Worm (Caenorhabditis elegans) whole organism, L4 larva: ENCODE data around the gene zip-10.

ENCODE experiments used
- F26F4.8 ChIP-seq: fragments of 200-800 bp; sonication (Bioruptor generic); conservative IDR thresholded peaks from 2 replicates; pipeline ENCODE4 v1.3.6; 2022; ENCODE audit warnings: missing genetic modification characterization, missing compliant biosample characterization
- F49E8.2 ChIP-seq: sonication (generic microtip); optimal IDR thresholded peaks from 2 replicates; lab custom pipeline; 2016; ENCODE audit warnings: missing compliant biosample characterization, mild to moderate bottlenecking, missing genetic modification characterization, borderline replicate concordance
- T20F7.1 ChIP-seq: fragments of 200-800 bp; sonication (Bioruptor generic); optimal IDR thresholded peaks from 2 replicates; lab custom pipeline; 2018; ENCODE audit warnings: mild to moderate bottlenecking, missing genetic modification characterization, missing compliant biosample characterization
- Y5F2A.4 ChIP-seq: fragments of 200-800 bp; sonication (Bioruptor generic); optimal IDR thresholded peaks from 2 replicates; lab custom pipeline; 2018; ENCODE audit warnings: mild to moderate bottlenecking, missing genetic modification characterization, missing compliant biosample characterization
- ZK337.2 ChIP-seq: fragments of 200-800 bp; sonication (Bioruptor generic); IDR thresholded peaks from 2 replicates; pipeline ENCODE4 v1.3.6; 2022; ENCODE audit warnings: missing genetic modification reagents, missing genetic modification characterization, missing compliant biosample characterization
- aha-1 ChIP-seq: fragments of 150-350 bp; peaks from one replicate; lab custom pipeline; 2014; ENCODE audit warnings: missing biosample characterization, missing genetic modification characterization
- aly-2 ChIP-seq: sonication (generic microtip); optimal IDR thresholded peaks from 2 replicates; lab custom pipeline; 2018; ENCODE audit warnings: missing biosample characterization, missing genetic modification characterization
- arid-1 ChIP-seq: fragments of 200-800 bp; sonication (Bioruptor generic); conservative IDR thresholded peaks from 2 replicates; pipeline ENCODE4 v1.3.6; 2022; ENCODE audit warnings: missing genetic modification reagents, missing genetic modification characterization, missing compliant biosample characterization
- attf-4 ChIP-seq: sonication (generic microtip); optimal IDR thresholded peaks from 3 replicates; lab custom pipeline; 2017; ENCODE audit warnings: missing biosample characterization, missing genetic modification characterization
- ceh-20 ChIP-seq: fragments of 200-800 bp; sonication (Bioruptor generic); IDR thresholded peaks from 2 replicates; pipeline ENCODE4 v1.3.6; 2022; ENCODE audit warnings: missing genetic modification reagents, missing genetic modification characterization, missing compliant biosample characterization
- ceh-28 ChIP-seq: fragments of 150-350 bp; optimal IDR thresholded peaks from 2 replicates; lab custom pipeline; 2014; ENCODE audit warnings: missing biosample characterization, missing genetic modification reagents, missing genetic modification characterization
- ceh-62 ChIP-seq: sonication (generic microtip); optimal IDR thresholded peaks from 2 replicates; lab custom pipeline; 2017; ENCODE audit warnings: missing biosample characterization, missing genetic modification characterization
- ceh-82 ChIP-seq: sonication (generic microtip); optimal IDR thresholded peaks from 2 replicates; lab custom pipeline; 2017; ENCODE audit warnings: missing biosample characterization, missing genetic modification characterization
- ces-1 ChIP-seq: fragments of 150-350 bp; sonication (generic microtip); optimal IDR thresholded peaks from 4 replicates; lab custom pipeline; 2014; ENCODE audit warnings: missing biosample characterization, missing genetic modification reagents, missing genetic modification characterization
- cey-2 ChIP-seq: sonication (generic microtip); optimal IDR thresholded peaks from 3 replicates; lab custom pipeline; 2017; ENCODE audit warnings: missing genetic modification characterization, mild to moderate bottlenecking, missing compliant biosample characterization, antibody characterized with exemption, borderline replicate concordance; ENCODE audit not compliant: insufficient read depth
- daf-16 ChIP-seq, 3 experiments: sonication (generic microtip); optimal IDR thresholded peaks; 2 replicates each; lab custom pipeline; 2016 to 2017; ENCODE audit warnings: missing genetic modification characterization in 3 of 3, missing genetic modification reagents in 3 of 3, mild to moderate bottlenecking in 2 of 3, missing compliant biosample characterization in 2 of 3, missing biosample characterization in 1 of 3, moderate library complexity in 1 of 3
- daf-8 ChIP-seq: fragments of 200-800 bp; sonication (Bioruptor generic); IDR thresholded peaks from 2 replicates; pipeline ENCODE4 v1.3.6; 2022; ENCODE audit warnings: missing genetic modification characterization, missing compliant biosample characterization
- dmd-6 ChIP-seq: fragments of 200-800 bp; sonication (Bioruptor generic); IDR thresholded peaks from 2 replicates; pipeline ENCODE4 v1.3.6; 2022; ENCODE audit warnings: missing genetic modification reagents, missing genetic modification characterization, missing compliant biosample characterization
- dpl-1 ChIP-seq: fragments of 150-350 bp; optimal IDR thresholded peaks from 2 replicates; lab custom pipeline; 2014; ENCODE audit warnings: missing biosample characterization, missing genetic modification reagents, missing genetic modification characterization
- dve-1 ChIP-seq: sonication (generic microtip); optimal IDR thresholded peaks from 2 replicates; lab custom pipeline; 2017; ENCODE audit warnings: antibody characterized with exemption, mild to moderate bottlenecking, missing genetic modification characterization, missing compliant biosample characterization; ENCODE audit not compliant: insufficient read depth
- egl-43 ChIP-seq: fragments of 200-800 bp; sonication (Bioruptor generic); IDR thresholded peaks from 2 replicates; pipeline ENCODE4 v1.3.6; 2022; ENCODE audit warnings: missing genetic modification reagents, missing genetic modification characterization, missing compliant biosample characterization
- fkh-10 ChIP-seq: fragments of 150-350 bp; optimal IDR thresholded peaks from 2 replicates; lab custom pipeline; 2014; ENCODE audit warnings: missing biosample characterization, missing genetic modification reagents, missing genetic modification characterization
- fos-1 ChIP-seq: fragments of 150-350 bp; optimal IDR thresholded peaks from 2 replicates; lab custom pipeline; 2014; ENCODE audit warnings: missing biosample characterization, missing genetic modification characterization
- hlh-11 ChIP-seq: fragments of 200-800 bp; sonication (Bioruptor generic); optimal IDR thresholded peaks from 2 replicates; lab custom pipeline; 2018; ENCODE audit warnings: mild to moderate bottlenecking, missing genetic modification characterization, missing compliant biosample characterization
- hmg-1.1 ChIP-seq: fragments of 200-800 bp; sonication (Bioruptor generic); IDR thresholded peaks from 2 replicates; pipeline ENCODE4 v1.3.6; 2022; ENCODE audit warnings: missing genetic modification reagents, missing genetic modification characterization, missing compliant biosample characterization
- jun-1 ChIP-seq: fragments of 150-350 bp; optimal IDR thresholded peaks from 2 replicates; lab custom pipeline; 2014; ENCODE audit warnings: missing biosample characterization, missing genetic modification reagents, missing genetic modification characterization
- lim-7 ChIP-seq: fragments of 200-800 bp; sonication (Bioruptor generic); IDR thresholded peaks from 2 replicates; pipeline ENCODE4 v1.3.6; 2022; ENCODE audit warnings: missing genetic modification characterization, missing compliant biosample characterization
- lin-13 ChIP-seq: fragments of 150-350 bp; optimal IDR thresholded peaks from 2 replicates; lab custom pipeline; 2014; ENCODE audit warnings: missing biosample characterization, missing genetic modification reagents, missing genetic modification characterization
- lin-29 ChIP-seq: fragments of 200-800 bp; sonication (Bioruptor generic); IDR thresholded peaks from 2 replicates; pipeline ENCODE4 v1.3.6; 2022; ENCODE audit warnings: missing genetic modification reagents, missing genetic modification characterization, missing compliant biosample characterization
- lin-39 ChIP-seq: fragments of 150-350 bp; optimal IDR thresholded peaks from 2 replicates; lab custom pipeline; 2014; ENCODE audit warnings: missing biosample characterization, missing genetic modification reagents, missing genetic modification characterization
- madf-5 ChIP-seq, 2 experiments: fragments of 200-800 bp; sonication (Bioruptor generic); IDR thresholded peaks; 2 replicates each; pipeline ENCODE4 v1.3.6; 2022; ENCODE audit warnings: missing compliant biosample characterization in 2 of 2, missing genetic modification characterization in 2 of 2
- nhr-102 ChIP-seq: sonication (generic microtip); optimal IDR thresholded peaks from 2 replicates; lab custom pipeline; 2016; ENCODE audit warnings: mild to moderate bottlenecking, missing genetic modification characterization, moderate library complexity, missing compliant biosample characterization
- nhr-28 ChIP-seq: fragments of 150-350 bp; optimal IDR thresholded peaks from 2 replicates; lab custom pipeline; 2014; ENCODE audit warnings: missing biosample characterization, missing genetic modification characterization
- nhr-48 ChIP-seq: sonication (generic microtip); optimal IDR thresholded peaks from 2 replicates; lab custom pipeline; 2016; ENCODE audit warnings: mild to moderate bottlenecking, missing genetic modification characterization, missing compliant biosample characterization
- pha-4 ChIP-seq, 2 experiments: fragments of 150-350 bp in 1 of 2; fragments of 200-800 bp in 1 of 2; sonication (Bioruptor generic) in 1 of 2; IDR thresholded peaks in 1 of 2; optimal IDR thresholded peaks in 1 of 2; 2 replicates each; pipeline versions ENCODE4 v1.3.6 to Lab custom; 2014 to 2022; ENCODE audit warnings: missing genetic modification characterization in 2 of 2, missing genetic modification reagents in 2 of 2, missing biosample characterization in 1 of 2, missing compliant biosample characterization in 1 of 2
- pqm-1 ChIP-seq: sonication (generic microtip); optimal IDR thresholded peaks from 2 replicates; lab custom pipeline; 2017; ENCODE audit warnings: missing biosample characterization, missing genetic modification characterization
- skn-1 ChIP-seq: fragments of 150-350 bp; optimal IDR thresholded peaks from 2 replicates; lab custom pipeline; 2014; ENCODE audit warnings: missing biosample characterization, missing genetic modification characterization
- snpc-4 ChIP-seq: fragments of 150-350 bp; optimal IDR thresholded peaks from 2 replicates; lab custom pipeline; 2014; ENCODE audit warnings: missing biosample characterization, missing genetic modification characterization
- tra-1 ChIP-seq: fragments of 200-800 bp; sonication (Bioruptor generic); IDR thresholded peaks from 2 replicates; pipeline ENCODE4 v1.3.6; 2022; ENCODE audit warnings: missing genetic modification reagents, missing genetic modification characterization, missing compliant biosample characterization
- unc-39 ChIP-seq: sonication (generic microtip); optimal IDR thresholded peaks from 2 replicates; lab custom pipeline; 2017; ENCODE audit warnings: missing biosample characterization, missing genetic modification characterization
- unc-62 ChIP-seq, 3 experiments: fragments of 150-350 bp in 1 of 3; sonication (generic microtip); optimal IDR thresholded peaks in 2 of 3; peaks in 1 of 3; 1 replicate in 1 of 3; 2 replicates in 2 of 3; lab custom pipeline; 2014 to 2017; ENCODE audit warnings: missing biosample characterization in 3 of 3, missing genetic modification characterization in 3 of 3, missing genetic modification reagents in 3 of 3, missing genotype in 1 of 3
- vab-7 ChIP-seq: fragments of 200-800 bp; sonication (Bioruptor generic); IDR thresholded peaks from 2 replicates; pipeline ENCODE4 v1.3.6; 2022; ENCODE audit warnings: missing genetic modification reagents, missing genetic modification characterization, missing compliant biosample characterization
- zfp-3 ChIP-seq: fragments of 200-800 bp; sonication (Bioruptor generic); conservative IDR thresholded peaks from 2 replicates; pipeline ENCODE4 v1.3.6; 2022; ENCODE audit warnings: missing genetic modification reagents, missing genetic modification characterization, missing compliant biosample characterization
- ztf-7 ChIP-seq: fragments of 150-350 bp; optimal IDR thresholded peaks from 2 replicates; lab custom pipeline; 2014; ENCODE audit warnings: missing biosample characterization, missing genetic modification characterization

The zip-10 gene

DNA sequence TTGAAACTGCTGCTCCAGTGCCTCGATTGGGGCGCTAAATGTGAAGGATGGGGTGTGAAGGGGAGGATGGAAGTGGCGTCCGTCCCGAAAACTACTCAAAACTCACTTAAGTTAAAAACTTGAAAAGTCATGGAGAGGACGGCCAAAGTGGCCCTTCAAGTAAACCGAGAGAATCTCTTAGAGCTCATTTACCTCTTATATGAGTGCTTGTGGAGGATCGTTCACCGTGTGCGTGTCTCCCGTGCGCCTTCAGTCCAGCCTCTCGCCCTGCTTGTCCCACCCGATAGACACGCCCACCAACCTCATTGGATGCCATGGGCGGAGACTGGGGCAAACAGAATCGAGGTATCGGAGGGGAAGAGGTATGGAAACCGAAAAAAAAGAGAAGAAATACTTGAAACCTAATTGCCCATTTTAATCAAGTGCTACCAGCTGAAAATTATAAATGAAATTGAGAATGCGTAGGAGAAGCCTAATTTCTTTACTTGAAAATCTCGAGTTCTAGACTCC is 14.4 kb upstream of the zip-10 start, which contains the start of gene ceh-27:
Gene ceh-27, minus strand, starts transcription at position 228 of the 510 bp plus-strand sequence.
- TF ChIP-seq lim-7 (0 out of 2 replicates have a peak, but pooled peaks have one; percentile 10), egl-43 (GFP tag; lab: Robert Waterston, UW) (no peak), fkh-10 (peak; percentile 52)
- TF ChIP-seq, all 104 proteins: peak for 2

DNA sequence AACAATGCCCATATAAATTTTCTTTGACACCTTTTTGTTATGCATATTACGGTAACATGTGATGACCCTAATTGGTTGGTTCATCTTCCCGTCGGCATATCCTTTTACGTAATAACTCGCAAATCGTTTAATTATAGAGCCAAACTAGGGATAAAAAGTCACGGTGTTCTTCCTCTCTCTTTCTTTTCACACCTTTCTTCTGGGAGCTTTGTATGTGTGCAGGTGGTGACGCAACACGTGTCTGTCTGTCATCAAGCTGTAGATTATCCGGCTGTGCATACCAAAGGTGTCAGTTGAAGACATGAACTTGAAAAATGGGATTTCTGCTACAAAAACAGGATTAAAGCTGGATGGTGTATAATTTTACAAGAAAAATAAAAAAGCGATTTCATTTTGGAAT is 10.0 kb upstream of the zip-10 start:
- no peak for TF ChIP-seq pqm-1 (tag; lab: Kevin White, UChicago)
- TF ChIP-seq T20F7.1 (GFP tag; lab: Kevin White, UChicago), result no peak
- no peak for TF ChIP-seq unc-39 (tag; lab: Kevin White, UChicago)
- no peak for TF ChIP-seq ceh-28
- no peak for TF ChIP-seq F26F4.8 (GFP tag; lab: Robert Waterston, UW)
- TF ChIP-seq nhr-48 (tag; lab: Kevin White, UChicago), result no peak
- no peak for TF ChIP-seq dpl-1 (GFP tag; lab: Kevin White, UChicago)
- TF ChIP-seq vab-7 (GFP tag; lab: Robert Waterston, UW), result no peak
- TF ChIP-seq nhr-28 (tag; lab: Kevin White, UChicago), result no peak
- no peak for TF ChIP-seq skn-1 (tag; lab: Kevin White, UChicago)
- TF ChIP-seq ceh-62 (tag; lab: Kevin White, UChicago), result no peak
- TF ChIP-seq daf-8 (GFP tag; lab: Robert Waterston, UW), result no peak
- TF ChIP-seq tra-1 (GFP tag; lab: Robert Waterston, UW), result no peak

DNA sequence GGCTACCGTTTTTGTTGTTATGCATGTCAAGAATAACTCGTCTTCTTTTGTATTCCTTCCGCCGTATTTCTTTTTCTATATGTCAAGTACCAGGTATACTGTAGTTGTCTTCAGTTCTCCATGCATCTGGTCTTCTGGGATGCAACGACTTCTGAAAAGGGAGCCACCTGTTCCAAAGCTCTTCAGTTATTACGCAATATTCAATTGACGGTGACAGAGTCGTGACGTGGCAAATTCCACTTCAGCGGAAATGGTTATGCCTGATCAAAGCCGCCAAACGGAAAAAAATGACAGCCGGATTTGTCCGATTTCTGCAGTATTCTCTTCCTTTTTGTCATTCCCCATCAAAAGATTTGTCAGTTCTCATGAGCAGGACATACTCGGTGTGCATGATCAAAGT is 5.9 kb upstream of the zip-10 start:
- no peak for TF ChIP-seq pqm-1 (tag; lab: Kevin White, UChicago)
- TF ChIP-seq aha-1, result no peak
- no peak for TF ChIP-seq zfp-3 (GFP tag; lab: Robert Waterston, UW)
- TF ChIP-seq attf-4, result no peak
- TF ChIP-seq snpc-4, result no peak
- no peak for TF ChIP-seq aly-2 (tag; lab: Kevin White, UChicago)
- TF ChIP-seq lin-29 (GFP tag; lab: Robert Waterston, UW), result no peak
- TF ChIP-seq ces-1 (GFP tag; lab: Kevin White, UChicago), result no peak
- TF ChIP-seq hmg-1.1, result no peak
- TF ChIP-seq arid-1, result no peak
- TF ChIP-seq F49E8.2 (tag; lab: Kevin White, UChicago), result no peak
- no peak for TF ChIP-seq ceh-20 (GFP tag; lab: Robert Waterston, UW)
- TF ChIP-seq lin-13 (GFP tag; lab: Kevin White, UChicago), result no peak
- TF ChIP-seq ceh-82, result no peak
- TF ChIP-seq dmd-6, result no peak
- no peak for TF ChIP-seq ztf-7 (tag; lab: Kevin White, UChicago)
- TF ChIP-seq nhr-102, result no peak
- no peak for TF ChIP-seq dpl-1 (GFP tag; lab: Kevin White, UChicago)
- no peak for TF ChIP-seq skn-1 (tag; lab: Kevin White, UChicago)
- TF ChIP-seq ZK337.2 (GFP tag; lab: Robert Waterston, UW), result no peak

DNA sequence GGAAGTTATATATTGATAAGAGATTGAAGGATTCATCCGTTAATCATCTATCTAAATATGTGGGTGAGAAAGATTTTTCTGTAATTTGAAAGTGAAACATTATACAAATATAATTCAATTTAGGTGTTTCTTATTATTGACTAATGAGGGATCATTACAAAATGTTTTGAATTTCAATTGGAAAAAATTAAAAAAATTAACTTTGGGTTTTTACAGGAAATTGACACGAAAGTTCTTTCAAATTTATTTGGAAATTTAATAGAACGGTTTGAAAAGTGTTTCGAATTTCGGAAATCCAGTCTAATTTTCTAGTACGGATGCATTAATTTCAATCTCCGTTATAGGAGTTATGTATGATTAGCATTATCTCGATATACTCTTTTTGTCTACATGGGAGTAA is 2.5 kb upstream of the zip-10 start:
- TF ChIP-seq unc-62 (GFP tag; optimal IDR thresholded peaks at IDR 0.05 in 1 of 2; lab: Kevin White, UChicago), result peak in 1 of 2 experiments; percentile 96
- TF ChIP-seq unc-62 (tag; optimal IDR thresholded peaks at IDR 0.05; lab: Kevin White, UChicago), result no peak
- TF ChIP-seq ceh-82, result no peak
- TF ChIP-seq, all 104 proteins: peak for 1

DNA sequence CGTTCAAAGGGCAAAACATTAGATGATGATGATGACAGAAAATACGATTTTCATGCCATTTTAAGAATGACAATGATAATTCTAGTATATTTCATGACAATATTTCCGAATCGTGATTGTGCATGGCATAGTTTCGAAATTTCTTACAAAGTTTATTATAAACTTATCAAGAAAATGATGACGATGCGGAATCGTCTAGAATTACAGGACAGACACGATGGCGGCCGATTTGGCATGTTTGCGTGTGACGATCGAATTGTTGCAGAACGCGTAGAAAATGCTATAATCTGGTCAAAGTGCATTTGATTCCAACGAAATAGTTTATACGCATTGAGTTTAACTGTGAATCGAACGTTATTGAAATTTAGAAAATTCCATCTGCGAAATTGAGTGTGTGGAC is 1.3 kb downstream of the zip-10 start:
- TF ChIP-seq pha-4 (GFP tag; IDR thresholded peaks at IDR 0.05; lab: Robert Waterston, UW) (no peak), pha-4 (tag; optimal IDR thresholded peaks at IDR 0.05; lab: Kevin White, UChicago) (no peak), daf-16 (GFP tag; optimal IDR thresholded peaks at IDR 0.05; lab: Kevin White, UChicago) (no peak), daf-16 (tag; optimal IDR thresholded peaks at IDR 0.05; lab: Kevin White, UChicago) (peak; percentile 34), cey-2 (tag; lab: Kevin White, UChicago) (no peak), aha-1 (peak; percentile 82), zfp-3 (GFP tag; lab: Robert Waterston, UW) (no peak), jun-1 (tag; lab: Kevin White, UChicago) (no peak), madf-5 (GFP tag; IDR thresholded peaks at IDR 0.05; lab: Robert Waterston, UW) (no peak), fos-1 (tag; lab: Kevin White, UChicago) (no peak), lin-39 (no peak), Y5F2A.4 (GFP tag; lab: Kevin White, UChicago) (no peak), dve-1 (tag; lab: Kevin White, UChicago) (peak; percentile 18), hlh-11 (tag; lab: Kevin White, UChicago) (peak; percentile 57)
